Worm (Caenorhabditis elegans): ENCODE results near the gene C28H8.7.

The C28H8.7 gene

ce11 chrIII:5841676-5842075 is 45.1 kb downstream of the C28H8.7 start:
- TF ChIP-seq pag-3 (tag; optimal IDR thresholded peaks at IDR 0.05; ENCODE audit: borderline replicate concordance) (no peak), hlh-30 (tag; optimal IDR thresholded peaks at IDR 0.05; ENCODE audit: insufficient read depth) (peak; percentile 51)

ce11 chrIII:5840815-5841573 is 45.8 kb downstream of the C28H8.7 start:
- no peak for TF ChIP-seq pat-9 (tag; optimal IDR thresholded peaks at IDR 0.05)
- no peak for TF ChIP-seq C08G9.2 (tag; optimal IDR thresholded peaks at IDR 0.05)
- TF ChIP-seq unc-55 (GFP tag; optimal IDR thresholded peaks at IDR 0.05), result no peak
- TF ChIP-seq unc-42 (tag; optimal IDR thresholded peaks at IDR 0.05), result no peak
- no peak for TF ChIP-seq nhr-232 (tag; optimal IDR thresholded peaks at IDR 0.05)
- TF ChIP-seq ceh-30 (tag; optimal IDR thresholded peaks at IDR 0.05), result no peak
- TF ChIP-seq ceh-22 (tag; optimal IDR thresholded peaks at IDR 0.05), result no peak
- TF ChIP-seq ceh-34 (tag; optimal IDR thresholded peaks at IDR 0.05), result no peak
- TF ChIP-seq ceh-9 (tag; optimal IDR thresholded peaks at IDR 0.05), result no peak
- no peak for TF ChIP-seq gmeb-2 (tag; optimal IDR thresholded peaks at IDR 0.05)
- no peak for TF ChIP-seq ceh-2 (tag; optimal IDR thresholded peaks at IDR 0.05)
- no peak for TF ChIP-seq ahr-1 (tag; optimal IDR thresholded peaks at IDR 0.05)
- no peak for TF ChIP-seq nhr-11 (tag; optimal IDR thresholded peaks at IDR 0.05)
- TF ChIP-seq pha-2 (tag; optimal IDR thresholded peaks at IDR 0.05), result no peak
- TF ChIP-seq ets-4 (tag; optimal IDR thresholded peaks at IDR 0.05), result no peak
- TF ChIP-seq ztf-16 (tag; optimal IDR thresholded peaks at IDR 0.05), result no peak
- no peak for TF ChIP-seq hlh-15 (tag; optimal IDR thresholded peaks at IDR 0.05)
- no peak for TF ChIP-seq ceh-19 (GFP tag; optimal IDR thresholded peaks at IDR 0.05)

- TF ChIP-seq madf-2 (tag; optimal IDR thresholded peaks at IDR 0.05), result no peak
- TF ChIP-seq sdc-2 (tag; optimal IDR thresholded peaks at IDR 0.05), result peak; percentile 0
- TF ChIP-seq unc-86 (tag; optimal IDR thresholded peaks at IDR 0.05), result no peak
- TF ChIP-seq pat-9 (tag; optimal IDR thresholded peaks at IDR 0.05), result no peak
Measured at ce11 chrIII:5840277-5840676, 46.5 kb downstream of the C28H8.7 start.

- TF ChIP-seq K09A11.1 (tag; optimal IDR thresholded peaks at IDR 0.05; ENCODE audit: insufficient read depth) (no peak), lim-6 (tag; optimal IDR thresholded peaks at IDR 0.05) (no peak), ceh-34 (tag; optimal IDR thresholded peaks at IDR 0.05) (no peak), ttx-3 (tag; optimal IDR thresholded peaks at IDR 0.05) (no peak), ztf-16 (tag; optimal IDR thresholded peaks at IDR 0.05) (no peak), elt-4 (tag; optimal IDR thresholded peaks at IDR 0.05) (no peak), ceh-31 (tag; optimal IDR thresholded peaks at IDR 0.05) (no peak), dve-1 (tag; optimal IDR thresholded peaks at IDR 0.05) (no peak), sox-4 (tag; optimal IDR thresholded peaks at IDR 0.05) (no peak), hlh-6 (tag; optimal IDR thresholded peaks at IDR 0.05) (no peak), pha-4 (tag; optimal IDR thresholded peaks at IDR 0.05) (no peak), fax-1 (tag; optimal IDR thresholded peaks at IDR 0.05) (no peak)
Measured at ce11 chrIII:5839598-5839997, 47.2 kb downstream of the C28H8.7 start.

ce11 chrIII:5839147-5839546 is 47.6 kb downstream of the C28H8.7 start:
- TF ChIP-seq elt-2 (tag; optimal IDR thresholded peaks at IDR 0.05), result peak; percentile 23
- TF ChIP-seq ceh-22 (tag; optimal IDR thresholded peaks at IDR 0.05), result no peak
